Fruit fly (Drosophila melanogaster) whole organism, embryonic: ENCODE data around the gene CG13454.
A peak's percentile ranks its signal among the peaks of the same experiment; 100 is the strongest.

Experiments used
- Abd-B ChIP-seq: fragments of 200-800 bp; sonication (Bioruptor generic); optimal IDR thresholded peaks from 2 replicates; lab custom pipeline; 2018; ENCODE audit warnings: missing biosample characterization, mild to moderate bottlenecking, missing genetic modification characterization, moderate library complexity
- Awh ChIP-seq: fragments of 200-800 bp; sonication (Bioruptor generic); IDR thresholded peaks from 2 replicates; pipeline ENCODE4, ENCODE4 v1.3.6; 2022; ENCODE audit warnings: missing biosample characterization, missing genetic modification characterization
- CG10366 ChIP-seq: fragments of 200-800 bp; sonication (Bioruptor generic); IDR thresholded peaks from 2 replicates; pipeline ENCODE4 v1.3.6; 2022; ENCODE audit warnings: missing biosample characterization, missing genetic modification characterization
- CG10565 ChIP-seq: fragments of 200-800 bp; sonication (Bioruptor generic); optimal IDR thresholded peaks from 3 replicates; lab custom pipeline; 2016; ENCODE audit warnings: missing biosample characterization, mild to moderate bottlenecking, missing genetic modification characterization
- CG13624 ChIP-seq: fragments of 200-800 bp; sonication (Bioruptor generic); optimal IDR thresholded peaks from 2 replicates; lab custom pipeline; 2016; ENCODE audit warnings: missing biosample characterization, missing genetic modification characterization
- CG15479 ChIP-seq: fragments of 200-800 bp; sonication (Bioruptor generic); optimal IDR thresholded peaks from 3 replicates; lab custom pipeline; 2019; ENCODE audit warnings: missing biosample characterization, mild to moderate bottlenecking, missing genetic modification characterization, moderate library complexity
- CG18011 ChIP-seq: fragments of 200-800 bp; sonication (Bioruptor generic); optimal IDR thresholded peaks from 2 replicates; lab custom pipeline; 2017; ENCODE audit warnings: missing biosample characterization, missing genetic modification characterization, mild to moderate bottlenecking, moderate library complexity, missing genotype
- CG1832 ChIP-seq: fragments of 200-800 bp; sonication (Bioruptor generic); optimal IDR thresholded peaks from 2 replicates; lab custom pipeline; 2017; ENCODE audit warnings: missing biosample characterization, mild to moderate bottlenecking, missing genetic modification characterization, inconsistent platforms
- CG31365 ChIP-seq: fragments of 200-800 bp; sonication (Bioruptor generic); optimal IDR thresholded peaks from 2 replicates; lab custom pipeline; 2018; ENCODE audit warnings: missing biosample characterization, mild to moderate bottlenecking, missing genetic modification characterization
- CG32772 ChIP-seq: fragments of 200-800 bp; sonication (Bioruptor generic); IDR thresholded peaks from 2 replicates; pipeline ENCODE4 v1.3.6; 2022; ENCODE audit warnings: missing biosample characterization, missing genetic modification characterization
- CG34376 ChIP-seq: fragments of 200-800 bp; sonication (Bioruptor generic); optimal IDR thresholded peaks from 2 replicates; lab custom pipeline; 2018; ENCODE audit warnings: missing biosample characterization, mild to moderate bottlenecking, missing genetic modification characterization
- CG4617 ChIP-seq: fragments of 200-800 bp; sonication (Bioruptor generic); optimal IDR thresholded peaks from 3 replicates; lab custom pipeline; 2016; ENCODE audit warnings: missing biosample characterization, missing genetic modification characterization, borderline replicate concordance
- CG6791 ChIP-seq: fragments of 200-800 bp; sonication (Bioruptor generic); IDR thresholded peaks from 3 replicates; pipeline ENCODE4 v1.3.6; 2022; ENCODE audit warnings: missing biosample characterization, missing genetic modification characterization; ENCODE audit not compliant: partially characterized antibody
- CG7372 ChIP-seq: fragments of 200-800 bp; sonication (Bioruptor generic); IDR thresholded peaks from 2 replicates; pipeline ENCODE4 v1.3.6; 2022; ENCODE audit warnings: missing biosample characterization, missing genetic modification characterization
- CG7839 ChIP-seq: fragments of 200-800 bp; sonication (Bioruptor generic); optimal IDR thresholded peaks from 3 replicates; lab custom pipeline; 2018; ENCODE audit warnings: missing biosample characterization, mild to moderate bottlenecking, missing genetic modification characterization, moderate library complexity
- CG8089 ChIP-seq: fragments of 200-800 bp; sonication (Bioruptor generic); optimal IDR thresholded peaks from 3 replicates; lab custom pipeline; 2016; ENCODE audit warnings: missing biosample characterization, missing genetic modification characterization
- CG8924 ChIP-seq: fragments of 200-800 bp; optimal IDR thresholded peaks from 3 replicates; lab custom pipeline; 2019; ENCODE audit warnings: missing biosample characterization, mild to moderate bottlenecking, missing genetic modification characterization, moderate library complexity
- CG9727 ChIP-seq: fragments of 200-800 bp; sonication (Bioruptor generic); optimal IDR thresholded peaks from 3 replicates; lab custom pipeline; 2017; ENCODE audit warnings: missing biosample characterization, mild to moderate bottlenecking, missing genetic modification characterization
- Dip3 ChIP-seq: fragments of 200-800 bp; sonication (Bioruptor generic); optimal IDR thresholded peaks from 3 replicates; lab custom pipeline; 2016; ENCODE audit warnings: missing biosample characterization, missing genetic modification characterization
- Doc3 ChIP-seq: fragments of 200-800 bp; sonication (Bioruptor generic); IDR thresholded peaks from 3 replicates; pipeline ENCODE4 v1.3.6; 2022; ENCODE audit warnings: missing biosample characterization, missing genetic modification characterization; ENCODE audit not compliant: partially characterized antibody
- Dp ChIP-seq: fragments of 200-800 bp; sonication (Bioruptor generic); optimal IDR thresholded peaks from 2 replicates; lab custom pipeline; 2018; ENCODE audit warnings: missing biosample characterization, mild to moderate bottlenecking, missing genetic modification characterization, moderate library complexity
- Eip74EF ChIP-seq, 2 experiments: fragments of 200-800 bp in 1 of 2; fragments of >200 bp in 1 of 2; sonication (Bioruptor generic) in 1 of 2; optimal IDR thresholded peaks; 2 replicates each; lab custom pipeline; 2017 to 2019; ENCODE audit warnings: missing biosample characterization in 2 of 2, missing genetic modification characterization in 2 of 2, mild to moderate bottlenecking in 1 of 2, moderate library complexity in 1 of 2
- Elba2 ChIP-seq: fragments of 200-800 bp; sonication (Bioruptor generic); optimal IDR thresholded peaks from 3 replicates; lab custom pipeline; 2016; ENCODE audit warnings: missing biosample characterization, missing genetic modification characterization
- HmgZ ChIP-seq: fragments of 200-800 bp; sonication (Bioruptor generic); optimal IDR thresholded peaks from 2 replicates; lab custom pipeline; 2018; ENCODE audit warnings: missing biosample characterization, mild to moderate bottlenecking, missing genetic modification characterization
- Lhr ChIP-seq: fragments of 200-800 bp; sonication (Bioruptor generic); optimal IDR thresholded peaks from 3 replicates; lab custom pipeline; 2017; ENCODE audit warnings: mild to moderate bottlenecking, missing biosample characterization, missing genetic modification reagents, missing genetic modification characterization
- MTF-1 ChIP-seq: fragments of 200-800 bp; sonication (Bioruptor generic); optimal IDR thresholded peaks from 2 replicates; lab custom pipeline; 2018; ENCODE audit warnings: missing biosample characterization, mild to moderate bottlenecking, missing genetic modification characterization, borderline replicate concordance
- NfI ChIP-seq: fragments of 200-800 bp; sonication (Bioruptor generic); optimal IDR thresholded peaks from 3 replicates; lab custom pipeline; 2018; ENCODE audit warnings: missing biosample characterization, mild to moderate bottlenecking, missing genetic modification characterization, moderate library complexity
- Sry-δ ChIP-seq: fragments of 200-800 bp; sonication (Bioruptor generic); optimal IDR thresholded peaks from 2 replicates; lab custom pipeline; 2016; ENCODE audit warnings: missing biosample characterization, missing genetic modification characterization
- Tbp ChIP-seq: fragments of >200 bp; optimal IDR thresholded peaks from 2 replicates; lab custom pipeline; 2018; ENCODE audit warnings: missing biosample characterization, missing genetic modification characterization
- Vsx1 ChIP-seq: fragments of 200-800 bp; sonication (Bioruptor generic); optimal IDR thresholded peaks from 2 replicates; lab custom pipeline; 2017; ENCODE audit warnings: missing biosample characterization, mild to moderate bottlenecking, missing genetic modification characterization, missing genetic modification reagents
- bbx ChIP-seq: fragments of 200-800 bp; sonication (Bioruptor generic); IDR thresholded peaks from 2 replicates; pipeline ENCODE4 v1.3.6; 2022; ENCODE audit warnings: missing biosample characterization, missing genetic modification characterization; ENCODE audit not compliant: partially characterized antibody
- bigmax ChIP-seq: fragments of 200-800 bp; sonication (Bioruptor generic); optimal IDR thresholded peaks from 2 replicates; lab custom pipeline; 2018; ENCODE audit warnings: missing biosample characterization, mild to moderate bottlenecking, missing genetic modification characterization
- chif ChIP-seq, 2 experiments: fragments of 200-800 bp; sonication (Bioruptor generic); optimal IDR thresholded peaks; 3 replicates each; lab custom pipeline; 2016; ENCODE audit warnings: missing biosample characterization in 2 of 2, missing genetic modification characterization in 2 of 2
- dmrt11E ChIP-seq: fragments of 200-800 bp; sonication (Bioruptor generic); optimal IDR thresholded peaks from 3 replicates; lab custom pipeline; 2018; ENCODE audit warnings: missing biosample characterization, mild to moderate bottlenecking, missing genetic modification characterization, moderate library complexity
- exex ChIP-seq: fragments of 200-800 bp; sonication (Bioruptor generic); optimal IDR thresholded peaks from 4 replicates; lab custom pipeline; 2018; ENCODE audit warnings: missing biosample characterization, mild to moderate bottlenecking, missing genetic modification characterization, moderate library complexity
- inv ChIP-seq: fragments of 200-800 bp; sonication (Bioruptor generic); IDR thresholded peaks from 2 replicates; pipeline ENCODE4 v1.3.6; 2022; ENCODE audit warnings: missing biosample characterization, missing genetic modification characterization; ENCODE audit not compliant: partially characterized antibody
- lola ChIP-seq, 3 experiments: fragments of >200 bp in 2 of 3; fragments of 200-800 bp in 1 of 3; sonication (Bioruptor generic) in 1 of 3; optimal IDR thresholded peaks; 2 replicates each; lab custom pipeline; 2017 to 2019; ENCODE audit warnings: missing biosample characterization in 3 of 3, missing genetic modification characterization in 3 of 3, mild to moderate bottlenecking in 1 of 3, moderate library complexity in 1 of 3
- mld ChIP-seq: fragments of 200-800 bp; sonication (Bioruptor generic); IDR thresholded peaks from 3 replicates; pipeline ENCODE4 v1.3.6; 2022; ENCODE audit warnings: missing biosample characterization, missing genetic modification characterization; ENCODE audit not compliant: partially characterized antibody
- nom ChIP-seq: fragments of 200-800 bp; sonication (Bioruptor generic); optimal IDR thresholded peaks from 2 replicates; lab custom pipeline; 2017; ENCODE audit warnings: missing biosample characterization, missing genetic modification characterization, mild to moderate bottlenecking, moderate library complexity, missing genetic modification reagents
- oc ChIP-seq: fragments of 200-800 bp; sonication (Bioruptor generic); optimal IDR thresholded peaks from 2 replicates; lab custom pipeline; 2018; ENCODE audit warnings: missing biosample characterization, mild to moderate bottlenecking, missing genetic modification characterization, moderate library complexity
- org-1 ChIP-seq: fragments of 200-800 bp; sonication (Bioruptor generic); optimal IDR thresholded peaks from 2 replicates; lab custom pipeline; 2017; ENCODE audit warnings: missing biosample characterization, missing genetic modification characterization
- p53 ChIP-seq: fragments of 200-800 bp; sonication (Bioruptor generic); optimal IDR thresholded peaks from 2 replicates; lab custom pipeline; 2016; ENCODE audit warnings: missing biosample characterization, missing genetic modification characterization
- pan ChIP-seq, 4 experiments: fragments of >200 bp in 3 of 4; fragments of 200-800 bp in 1 of 4; sonication (Bioruptor generic) in 1 of 4; optimal IDR thresholded peaks in 3 of 4; IDR thresholded peaks in 1 of 4; 2 replicates each; pipeline versions ENCODE4 v1.3.6 to Lab custom; 2017 to 2022; ENCODE audit warnings: missing biosample characterization in 2 of 4, missing genetic modification characterization in 2 of 4, mixed read lengths in 1 of 4
- scrt ChIP-seq: fragments of 200-800 bp; sonication (Bioruptor generic); optimal IDR thresholded peaks from 2 replicates; lab custom pipeline; 2018; ENCODE audit warnings: missing biosample characterization, mild to moderate bottlenecking, missing genetic modification characterization, moderate library complexity
- slp2 ChIP-seq: fragments of 200-800 bp; sonication (Bioruptor generic); optimal IDR thresholded peaks from 2 replicates; lab custom pipeline; 2016; ENCODE audit warnings: missing biosample characterization, missing genetic modification characterization
- toy ChIP-seq: fragments of 200-800 bp; sonication (Bioruptor generic); IDR thresholded peaks from 2 replicates; pipeline ENCODE4 v1.3.6; 2022; ENCODE audit warnings: missing biosample characterization, missing genetic modification characterization

Gene CG13454

dm6 chr3L:15533402-15534129 lies 16.7 kb upstream of the CG13454 start (continued):
- no peak for TF ChIP-seq inv (GFP tag; lab: Robert Waterston, UW)
- no peak for TF ChIP-seq Vsx1 (GFP tag; lab: Kevin White, UChicago)
- TF ChIP-seq CG7372: no peak
- no peak for TF ChIP-seq bigmax (GFP tag; lab: Kevin White, UChicago)
- no peak for TF ChIP-seq CG10565 (GFP tag; lab: Kevin White, UChicago)
- TF ChIP-seq Dip3: peak; percentile 32
- no peak for TF ChIP-seq slp2 (GFP tag; lab: Kevin White, UChicago)
- no peak for TF ChIP-seq CG9727 (GFP tag; lab: Kevin White, UChicago)
- peak; percentile 1 for TF ChIP-seq CG13624
- peak; percentile 36 for TF ChIP-seq NfI (GFP tag; lab: Kevin White, UChicago)
- TF ChIP-seq CG8924 (tag; lab: Kevin White, UChicago): peak; percentile 43
- TF ChIP-seq oc (tag; lab: Kevin White, UChicago): peak; percentile 66
- peak; percentile 12; the same call in 1 of the 2 replicates for TF ChIP-seq Awh (GFP tag; lab: Robert Waterston, UW)
- TF ChIP-seq CG8089 (GFP tag; lab: Kevin White, UChicago): peak; percentile 10
- TF ChIP-seq toy (GFP tag; lab: Robert Waterston, UW): 0 out of 2 replicates have a peak, but pooled peaks have one; percentile 17
- TF ChIP-seq dmrt11E (tag; lab: Kevin White, UChicago): peak; percentile 19
- no peak for TF ChIP-seq CG4617 (GFP tag; lab: Kevin White, UChicago)
- TF ChIP-seq lola (GFP tag; optimal IDR thresholded peaks at IDR 0.05; lab: Kevin White, UChicago): no peak
- TF ChIP-seq Doc3 (GFP tag; lab: Robert Waterston, UW): no peak
- no peak for TF ChIP-seq mld (GFP tag; lab: Robert Waterston, UW)
- TF ChIP-seq CG15479 (GFP tag; lab: Kevin White, UChicago): no peak
- peak; percentile 5 for TF ChIP-seq HmgZ (tag; lab: Kevin White, UChicago)
- no peak for TF ChIP-seq scrt (GFP tag; lab: Kevin White, UChicago)
- TF ChIP-seq nom (GFP tag; lab: Kevin White, UChicago): peak; percentile 35
- peak; percentile 8 for TF ChIP-seq org-1 (GFP tag; lab: Kevin White, UChicago)
- TF ChIP-seq Dp (GFP tag; lab: Kevin White, UChicago): no peak
- TF ChIP-seq Abd-B: peak; percentile 13
- no peak for TF ChIP-seq bbx (GFP tag; lab: Robert Waterston, UW)
- no peak for TF ChIP-seq CG31365 (tag; lab: Kevin White, UChicago)
- no peak for TF ChIP-seq Tbp (GFP tag; lab: Kevin White, UChicago)
- no peak for TF ChIP-seq CG10366
- TF ChIP-seq CG1832 (GFP tag; lab: Kevin White, UChicago): no peak
- peak; percentile 2 for TF ChIP-seq Sry-δ (GFP tag; lab: Kevin White, UChicago)
- TF ChIP-seq MTF-1 (GFP tag; lab: Kevin White, UChicago): no peak
- 0 out of 2 replicates have a peak, but pooled peaks have one; percentile 4 for TF ChIP-seq CG32772
- TF ChIP-seq Elba2 (GFP tag; lab: Kevin White, UChicago): no peak
- TF ChIP-seq CG6791 (GFP tag; lab: Robert Waterston, UW): no peak
- no peak for TF ChIP-seq p53 (GFP tag; lab: Kevin White, UChicago)
- no peak for TF ChIP-seq CG18011 (GFP tag; lab: Kevin White, UChicago)
- no peak for TF ChIP-seq exex (tag; lab: Kevin White, UChicago)
- TF ChIP-seq CG7839 (tag; lab: Kevin White, UChicago): peak; percentile 26
- no peak for TF ChIP-seq pan (optimal IDR thresholded peaks at IDR 0.05; lab: Kevin White, UChicago)
- TF ChIP-seq pan (GFP tag; optimal IDR thresholded peaks at IDR 0.05 in 1 of 2, IDR thresholded peaks at IDR 0.05 in 1 of 2): peak in 1 of 2 experiments; percentile 22
- TF ChIP-seq chif (GFP tag; optimal IDR thresholded peaks at IDR 0.05; lab: Kevin White, UChicago): peak in 1 of 2 experiments; percentile 34
- TF ChIP-seq CG34376 (GFP tag; lab: Kevin White, UChicago): no peak
- TF ChIP-seq Lhr (GFP tag; lab: Kevin White, UChicago): no peak
- peak in 1 of 2 experiments; percentile 49 for TF ChIP-seq Eip74EF (GFP tag; optimal IDR thresholded peaks at IDR 0.05; lab: Kevin White, UChicago)
